Fruit fly (Drosophila melanogaster) whole organism, embryonic: ENCODE measurements around the gene fzo.

Source experiments
- Awh ChIP-seq: fragments of 200-800 bp; sonication (Bioruptor generic); IDR thresholded peaks from 2 replicates; pipeline ENCODE4, ENCODE4 v1.3.6; 2022; ENCODE audit warnings: missing biosample characterization, missing genetic modification characterization
- CG10147 ChIP-seq: fragments of 200-800 bp; sonication (Bioruptor generic); optimal IDR thresholded peaks from 2 replicates; lab custom pipeline; 2019; ENCODE audit warnings: missing biosample characterization, mild to moderate bottlenecking, missing genetic modification characterization, moderate library complexity
- CG10321 ChIP-seq: fragments of 200-800 bp; sonication (Bioruptor generic); IDR thresholded peaks from 2 replicates; pipeline ENCODE4 v1.3.6; 2022; ENCODE audit warnings: missing biosample characterization, missing genetic modification characterization
- CG11093 ChIP-seq: fragments of 200-800 bp; sonication (Bioruptor generic); IDR thresholded peaks from 3 replicates; pipeline ENCODE4 v1.3.6; 2022; ENCODE audit warnings: missing biosample characterization, missing genetic modification characterization
- CG13424 ChIP-seq: fragments of 200-800 bp; sonication (Bioruptor generic); optimal IDR thresholded peaks from 2 replicates; lab custom pipeline; 2019; ENCODE audit warnings: missing biosample characterization, mild to moderate bottlenecking, missing genetic modification characterization, moderate library complexity
- CG13624 ChIP-seq: fragments of 200-800 bp; sonication (Bioruptor generic); optimal IDR thresholded peaks from 2 replicates; lab custom pipeline; 2016; ENCODE audit warnings: missing biosample characterization, missing genetic modification characterization
- CG16779 ChIP-seq: fragments of 200-800 bp; sonication (Bioruptor generic); IDR thresholded peaks from 2 replicates; pipeline ENCODE4 v1.3.6; 2022; ENCODE audit warnings: missing biosample characterization, missing genetic modification characterization
- CG16815 ChIP-seq: fragments of 200-800 bp; sonication (Bioruptor generic); optimal IDR thresholded peaks from 3 replicates; lab custom pipeline; 2017; ENCODE audit warnings: missing biosample characterization, mild to moderate bottlenecking, missing genetic modification characterization
- CG17328 ChIP-seq: fragments of 200-800 bp; sonication (Bioruptor generic); IDR thresholded peaks from 2 replicates; pipeline ENCODE4 v1.3.6; 2022; ENCODE audit warnings: missing biosample characterization, missing genetic modification characterization
- CG17829 ChIP-seq: fragments of 200-800 bp; optimal IDR thresholded peaks from 2 replicates; lab custom pipeline; 2019; ENCODE audit warnings: missing biosample characterization, mild to moderate bottlenecking, missing genetic modification characterization, moderate library complexity
- CG2129 ChIP-seq: fragments of 200-800 bp; sonication (Bioruptor generic); IDR thresholded peaks from 2 replicates; pipeline ENCODE4 v1.3.6; 2022; ENCODE audit warnings: missing biosample characterization, missing genetic modification characterization; ENCODE audit not compliant: partially characterized antibody
- CG4328 ChIP-seq: fragments of 200-800 bp; sonication (Bioruptor generic); optimal IDR thresholded peaks from 3 replicates; lab custom pipeline; 2017; ENCODE audit warnings: missing biosample characterization, missing genetic modification reagents, missing genetic modification characterization
- CG4617 ChIP-seq: fragments of 200-800 bp; sonication (Bioruptor generic); optimal IDR thresholded peaks from 3 replicates; lab custom pipeline; 2016; ENCODE audit warnings: missing biosample characterization, missing genetic modification characterization, borderline replicate concordance
- CG4707 ChIP-seq: fragments of 200-800 bp; sonication (Bioruptor generic); optimal IDR thresholded peaks from 2 replicates; lab custom pipeline; 2018; ENCODE audit warnings: missing biosample characterization, mild to moderate bottlenecking, missing genetic modification characterization, moderate library complexity
- CG7271 ChIP-seq: fragments of 200-800 bp; sonication (Bioruptor generic); optimal IDR thresholded peaks from 2 replicates; lab custom pipeline; 2018; ENCODE audit warnings: missing biosample characterization, mild to moderate bottlenecking, missing genetic modification characterization, moderate library complexity
- CG7372 ChIP-seq: fragments of 200-800 bp; sonication (Bioruptor generic); IDR thresholded peaks from 2 replicates; pipeline ENCODE4 v1.3.6; 2022; ENCODE audit warnings: missing biosample characterization, missing genetic modification characterization
- CG8765 ChIP-seq: fragments of 200-800 bp; sonication (Bioruptor generic); IDR thresholded peaks from 2 replicates; pipeline ENCODE4 v1.3.6; 2022; ENCODE audit warnings: missing biosample characterization, missing genetic modification characterization
- D19A ChIP-seq: fragments of 200-800 bp; optimal IDR thresholded peaks from 3 replicates; lab custom pipeline; 2019; ENCODE audit warnings: missing biosample characterization, mild to moderate bottlenecking, missing genetic modification characterization, moderate library complexity
- Dfd ChIP-seq, 2 experiments: fragments of >200 bp; optimal IDR thresholded peaks; 2 replicates each; lab custom pipeline; 2017; ENCODE audit warnings: missing biosample characterization in 2 of 2, missing genetic modification characterization in 2 of 2
- Doc2 ChIP-seq: fragments of 200-800 bp; sonication (Bioruptor generic); IDR thresholded peaks from 2 replicates; pipeline ENCODE4 v1.3.6; 2022; ENCODE audit warnings: missing biosample characterization, missing genetic modification characterization
- Doc3 ChIP-seq: fragments of 200-800 bp; sonication (Bioruptor generic); IDR thresholded peaks from 3 replicates; pipeline ENCODE4 v1.3.6; 2022; ENCODE audit warnings: missing biosample characterization, missing genetic modification characterization; ENCODE audit not compliant: partially characterized antibody
- HLH4C ChIP-seq: fragments of 200-800 bp; sonication (Bioruptor generic); IDR thresholded peaks from 3 replicates; pipeline ENCODE4 v1.3.6; 2022; ENCODE audit warnings: missing biosample characterization, missing genetic modification characterization; ENCODE audit not compliant: partially characterized antibody
- MESR4 ChIP-seq: fragments of 200-800 bp; sonication (Bioruptor generic); optimal IDR thresholded peaks from 2 replicates; lab custom pipeline; 2018; ENCODE audit warnings: missing biosample characterization, mild to moderate bottlenecking, missing genetic modification characterization, moderate library complexity
- MTF-1 ChIP-seq: fragments of 200-800 bp; sonication (Bioruptor generic); optimal IDR thresholded peaks from 2 replicates; lab custom pipeline; 2018; ENCODE audit warnings: missing biosample characterization, mild to moderate bottlenecking, missing genetic modification characterization, borderline replicate concordance
- NfI ChIP-seq: fragments of 200-800 bp; sonication (Bioruptor generic); optimal IDR thresholded peaks from 3 replicates; lab custom pipeline; 2018; ENCODE audit warnings: missing biosample characterization, mild to moderate bottlenecking, missing genetic modification characterization, moderate library complexity
- Ptx1 ChIP-seq: fragments of 200-800 bp; sonication (Bioruptor generic); IDR thresholded peaks from 2 replicates; pipeline ENCODE4 v1.3.6; 2022; ENCODE audit warnings: missing biosample characterization, missing genetic modification characterization
- Sox102F ChIP-seq: fragments of 200-800 bp; sonication (Bioruptor generic); optimal IDR thresholded peaks from 2 replicates; lab custom pipeline; 2018; ENCODE audit warnings: missing biosample characterization, mild to moderate bottlenecking, missing genetic modification characterization, moderate library complexity
- Vsx1 ChIP-seq: fragments of 200-800 bp; sonication (Bioruptor generic); optimal IDR thresholded peaks from 2 replicates; lab custom pipeline; 2017; ENCODE audit warnings: missing biosample characterization, mild to moderate bottlenecking, missing genetic modification characterization, missing genetic modification reagents
- ato ChIP-seq: fragments of 200-800 bp; sonication (Bioruptor generic); IDR thresholded peaks from 2 replicates; pipeline ENCODE4 v1.3.6; 2022; ENCODE audit warnings: missing biosample characterization, missing genetic modification characterization; ENCODE audit not compliant: partially characterized antibody
- bab2 ChIP-seq: fragments of 200-800 bp; sonication (Bioruptor generic); optimal IDR thresholded peaks from 2 replicates; lab custom pipeline; 2016; ENCODE audit warnings: missing biosample characterization, missing genetic modification characterization
- cas ChIP-seq: fragments of 200-800 bp; sonication (Bioruptor generic); IDR thresholded peaks from 2 replicates; pipeline ENCODE4 v1.3.6; 2022; ENCODE audit warnings: missing biosample characterization, missing genetic modification characterization
- dan ChIP-seq: fragments of 200-800 bp; sonication (Bioruptor generic); IDR thresholded peaks from 2 replicates; pipeline ENCODE4 v1.3.6; 2022; ENCODE audit warnings: missing biosample characterization, missing genetic modification characterization
- eve ChIP-seq, 2 experiments: fragments of >200 bp; optimal IDR thresholded peaks; 2 replicates each; lab custom pipeline; 2017; ENCODE audit warnings: missing biosample characterization in 2 of 2, missing genetic modification characterization in 2 of 2
- exex ChIP-seq: fragments of 200-800 bp; sonication (Bioruptor generic); optimal IDR thresholded peaks from 4 replicates; lab custom pipeline; 2018; ENCODE audit warnings: missing biosample characterization, mild to moderate bottlenecking, missing genetic modification characterization, moderate library complexity
- fu2 ChIP-seq: fragments of 200-800 bp; sonication (Bioruptor generic); optimal IDR thresholded peaks from 2 replicates; lab custom pipeline; 2016; ENCODE audit warnings: missing biosample characterization, missing genetic modification characterization
- gce ChIP-seq: fragments of 200-800 bp; sonication (Bioruptor generic); IDR thresholded peaks from 3 replicates; pipeline ENCODE4 v1.3.6; 2022; ENCODE audit warnings: missing biosample characterization, missing genetic modification characterization
- gfzf ChIP-seq: fragments of 200-800 bp; sonication (Bioruptor generic); optimal IDR thresholded peaks from 2 replicates; lab custom pipeline; 2016; ENCODE audit warnings: missing biosample characterization, mild to moderate bottlenecking, missing genetic modification characterization, moderate library complexity
- klu ChIP-seq: fragments of 200-800 bp; sonication (Bioruptor generic); IDR thresholded peaks from 2 replicates; pipeline ENCODE4 v1.3.6; 2022; ENCODE audit warnings: missing biosample characterization, missing genetic modification characterization
- lmd ChIP-seq: fragments of 200-800 bp; sonication (Bioruptor generic); IDR thresholded peaks from 2 replicates; pipeline ENCODE4 v1.3.6; 2022; ENCODE audit warnings: missing biosample characterization, missing genetic modification characterization
- luna ChIP-seq: fragments of 200-800 bp; sonication (Bioruptor generic); optimal IDR thresholded peaks from 2 replicates; lab custom pipeline; 2016; ENCODE audit warnings: missing biosample characterization, missing genetic modification characterization
- odd ChIP-seq: fragments of 200-800 bp; sonication (Bioruptor generic); optimal IDR thresholded peaks from 2 replicates; lab custom pipeline; 2017; ENCODE audit warnings: missing biosample characterization, mild to moderate bottlenecking, missing genetic modification characterization
- pros ChIP-seq: fragments of 200-800 bp; sonication (Bioruptor generic); optimal IDR thresholded peaks from 3 replicates; lab custom pipeline; 2019; ENCODE audit warnings: missing biosample characterization, mild to moderate bottlenecking, missing genetic modification characterization, moderate library complexity
- scrt ChIP-seq: fragments of 200-800 bp; sonication (Bioruptor generic); optimal IDR thresholded peaks from 2 replicates; lab custom pipeline; 2018; ENCODE audit warnings: missing biosample characterization, mild to moderate bottlenecking, missing genetic modification characterization, moderate library complexity
- sd ChIP-seq: fragments of 200-800 bp; sonication (Bioruptor generic); optimal IDR thresholded peaks from 3 replicates; lab custom pipeline; 2018; ENCODE audit warnings: missing biosample characterization, mild to moderate bottlenecking, missing genetic modification characterization, moderate library complexity
- sim ChIP-seq: fragments of 200-800 bp; sonication (Bioruptor generic); IDR thresholded peaks from 2 replicates; pipeline ENCODE4 v1.3.6; 2022; ENCODE audit warnings: missing biosample characterization, missing genetic modification characterization
- tin ChIP-seq: fragments of 200-800 bp; sonication (Bioruptor generic); optimal IDR thresholded peaks from 3 replicates; lab custom pipeline; 2016; ENCODE audit warnings: missing biosample characterization, missing genetic modification characterization
- ttk ChIP-seq: fragments of 200-800 bp; sonication (Bioruptor generic); IDR thresholded peaks from 2 replicates; pipeline ENCODE4 v2.1.2; 2022; ENCODE audit warnings: missing biosample characterization, missing genetic modification characterization
- tx ChIP-seq: fragments of 200-800 bp; sonication (Bioruptor generic); optimal IDR thresholded peaks from 2 replicates; lab custom pipeline; 2016; ENCODE audit warnings: missing biosample characterization, missing genetic modification characterization
- unc-4 ChIP-seq: fragments of 200-800 bp; sonication (Bioruptor generic); IDR thresholded peaks from 2 replicates; pipeline ENCODE4 v1.3.6; 2022; ENCODE audit warnings: missing biosample characterization, missing genetic modification characterization; ENCODE audit not compliant: partially characterized antibody
- wdn ChIP-seq: fragments of 200-800 bp; sonication (Bioruptor generic); IDR thresholded peaks from 2 replicates; pipeline ENCODE4 v1.3.6; 2022; ENCODE audit warnings: missing biosample characterization, missing genetic modification characterization

The fzo gene

dm6 chr3R:23173393-23173981 is 30.3 kb downstream of the fzo start, which contains the start of gene CG46310 (continued):
- TF ChIP-seq CG16815: no peak
- TF ChIP-seq CG17829 (tag; lab: Kevin White, UChicago): peak; percentile 82
- peak; percentile 74 for TF ChIP-seq CG16779
- TF ChIP-seq MTF-1 (GFP tag; lab: Kevin White, UChicago): peak; percentile 56
- no peak for TF ChIP-seq Dfd (GFP tag; optimal IDR thresholded peaks at IDR 0.05; lab: Kevin White, UChicago)
- TF ChIP-seq CG7372 (GFP tag; lab: Robert Waterston, UW): peak; percentile 73; the same call in 1 of the 2 replicates
- peak; percentile 52 for TF ChIP-seq CG13424 (tag; lab: Kevin White, UChicago)
- TF ChIP-seq tin (GFP tag; lab: Kevin White, UChicago): peak; percentile 45
- peak; percentile 81 for TF ChIP-seq ttk
- no peak for TF ChIP-seq gfzf (GFP tag; lab: Kevin White, UChicago)
- no peak for TF ChIP-seq CG8765
- peak; percentile 62; the same call in 1 of the 2 replicates for TF ChIP-seq sim
- TF ChIP-seq wdn (GFP tag; lab: Robert Waterston, UW): peak; percentile 83
- no peak for TF ChIP-seq MESR4
- TF ChIP-seq Awh (GFP tag; lab: Robert Waterston, UW): peak; percentile 60; the same call in 1 of the 2 replicates
- peak; percentile 74 for TF ChIP-seq CG11093 (GFP tag; lab: Robert Waterston, UW)
- no peak for TF ChIP-seq luna (GFP tag; lab: Kevin White, UChicago)
- peak; percentile 38 for TF ChIP-seq CG10147 (GFP tag; lab: Kevin White, UChicago)
- no peak for TF ChIP-seq fu2
- TF ChIP-seq dan (GFP tag; lab: Robert Waterston, UW): no peak
- TF ChIP-seq CG7271 (tag; lab: Kevin White, UChicago): no peak
- no peak for TF ChIP-seq CG13624 (GFP tag; lab: Kevin White, UChicago)
- TF ChIP-seq Doc3 (GFP tag; lab: Robert Waterston, UW): no peak
- TF ChIP-seq pros: no peak
- TF ChIP-seq gce: peak; percentile 70; the same call in 2 of the 3 replicates
- TF ChIP-seq ato: no peak
- peak; percentile 37 for TF ChIP-seq sd (tag; lab: Kevin White, UChicago)
- peak; percentile 59 for TF ChIP-seq D19A (tag; lab: Kevin White, UChicago)
- no peak for TF ChIP-seq HLH4C (GFP tag; lab: Robert Waterston, UW)
- TF ChIP-seq Ptx1: peak; percentile 92
- TF ChIP-seq klu (GFP tag; lab: Robert Waterston, UW): peak; percentile 42; the same call in 1 of the 2 replicates
- 0 out of 2 replicates have a peak, but pooled peaks have one; percentile 12 for TF ChIP-seq unc-4
- peak; percentile 22 for TF ChIP-seq CG4328 (GFP tag; lab: Kevin White, UChicago)
- TF ChIP-seq tx (GFP tag; lab: Kevin White, UChicago): no peak
- no peak for TF ChIP-seq CG2129 (GFP tag; lab: Robert Waterston, UW)
- TF ChIP-seq CG4617: no peak
- TF ChIP-seq Doc2: no peak
- peak; percentile 39 for TF ChIP-seq NfI
- TF ChIP-seq exex (tag; lab: Kevin White, UChicago): peak; percentile 68
- TF ChIP-seq CG10321 (GFP tag; lab: Robert Waterston, UW): peak; percentile 53; the same call in 1 of the 2 replicates
- TF ChIP-seq eve (GFP tag; optimal IDR thresholded peaks at IDR 0.05; lab: Kevin White, UChicago): no peak
- peak; percentile 89 for TF ChIP-seq lmd
- no peak for TF ChIP-seq bab2 (GFP tag; lab: Kevin White, UChicago)
- TF ChIP-seq odd (GFP tag; lab: Kevin White, UChicago): peak; percentile 21
- no peak for TF ChIP-seq CG4707 (GFP tag; lab: Kevin White, UChicago)
- peak; percentile 68 for TF ChIP-seq Sox102F (GFP tag; lab: Kevin White, UChicago)
- TF ChIP-seq cas (GFP tag; lab: Robert Waterston, UW): no peak
- TF ChIP-seq scrt (GFP tag; lab: Kevin White, UChicago): no peak
- TF ChIP-seq Vsx1 (GFP tag; lab: Kevin White, UChicago): peak; percentile 79
- peak; percentile 75 for TF ChIP-seq CG17328
